Fruit fly (Drosophila melanogaster) whole organism, pupa: Measurements from ENCODE around the gene CG9641.

Source experiments
- CG10348 ChIP-seq: fragments of 200-800 bp; sonication (Bioruptor generic); IDR thresholded peaks from 2 replicates; pipeline ENCODE4 v1.3.6; 2022; ENCODE audit warnings: missing biosample characterization, missing genetic modification characterization
- CG13204 ChIP-seq: fragments of 200-800 bp; sonication (Bioruptor generic); optimal IDR thresholded peaks from 2 replicates; lab custom pipeline; 2018; ENCODE audit warnings: missing biosample characterization, mild to moderate bottlenecking, missing genetic modification characterization, moderate library complexity
- CG17806 ChIP-seq: fragments of 200-800 bp; sonication (Bioruptor generic); optimal IDR thresholded peaks from 2 replicates; lab custom pipeline; 2018; ENCODE audit warnings: missing biosample characterization, mild to moderate bottlenecking, missing genetic modification characterization, moderate library complexity
- CG32121 ChIP-seq: fragments of 200-800 bp; sonication (Bioruptor generic); IDR thresholded peaks from 2 replicates; pipeline ENCODE4 v1.3.6; 2022; ENCODE audit warnings: missing biosample characterization, missing genetic modification characterization
- CG4496 ChIP-seq: fragments of 200-800 bp; sonication (Bioruptor generic); IDR thresholded peaks from 3 replicates; pipeline ENCODE4 v1.3.6; 2022; ENCODE audit warnings: missing biosample characterization, missing genetic modification characterization
- CG8159 ChIP-seq: fragments of 200-800 bp; sonication (Bioruptor generic); optimal IDR thresholded peaks from 3 replicates; lab custom pipeline; 2018; ENCODE audit warnings: missing biosample characterization, mild to moderate bottlenecking, missing genetic modification characterization, moderate library complexity
- CG8301 ChIP-seq: fragments of 200-800 bp; sonication (Bioruptor generic); optimal IDR thresholded peaks from 2 replicates; lab custom pipeline; 2018; ENCODE audit warnings: missing biosample characterization, mild to moderate bottlenecking, missing genetic modification characterization
- CG9948 ChIP-seq: fragments of 200-800 bp; sonication (Bioruptor generic); optimal IDR thresholded peaks from 2 replicates; lab custom pipeline; 2018; ENCODE audit warnings: missing biosample characterization, mild to moderate bottlenecking, missing genetic modification characterization, moderate library complexity
- EcR ChIP-seq: fragments of 200-800 bp; sonication (Bioruptor generic); optimal IDR thresholded peaks from 3 replicates; lab custom pipeline; 2019; ENCODE audit warnings: missing biosample characterization, missing genetic modification characterization, mild to moderate bottlenecking, moderate library complexity, missing genetic modification reagents
- Pif1B ChIP-seq: fragments of 200-800 bp; sonication (Bioruptor generic); optimal IDR thresholded peaks from 3 replicates; lab custom pipeline; 2016; ENCODE audit warnings: missing biosample characterization, missing genetic modification characterization
- fd96Ca ChIP-seq: fragments of 200-800 bp; sonication (Bioruptor generic); IDR thresholded peaks from 3 replicates; pipeline ENCODE4 v1.3.6; 2022; ENCODE audit warnings: missing biosample characterization, missing genetic modification characterization
- gl ChIP-seq: fragments of 200-800 bp; sonication (Bioruptor generic); optimal IDR thresholded peaks from 2 replicates; lab custom pipeline; 2018; ENCODE audit warnings: missing biosample characterization, mild to moderate bottlenecking, missing genetic modification characterization
- rn ChIP-seq: fragments of 200-800 bp; sonication (Bioruptor generic); IDR thresholded peaks from 2 replicates; pipeline ENCODE4 v1.3.6; 2022; ENCODE audit warnings: missing biosample characterization, missing genetic modification characterization

dm6 chr2L:3005483-3005882, 28.8 kb upstream of the CG9641 start:
- no peak for TF ChIP-seq CG8159 (tag; lab: Kevin White, UChicago)
- TF ChIP-seq CG17806 (tag; lab: Kevin White, UChicago): no peak
- no peak for TF ChIP-seq CG32121 (GFP tag; lab: Robert Waterston, UW)
- no peak for TF ChIP-seq CG8301 (tag; lab: Kevin White, UChicago)
- no peak for TF ChIP-seq CG13204
- no peak for TF ChIP-seq fd96Ca (GFP tag; lab: Robert Waterston, UW)
- TF ChIP-seq Pif1B (GFP tag; lab: Kevin White, UChicago): no peak
- no peak for TF ChIP-seq CG10348 (GFP tag; lab: Robert Waterston, UW)
- TF ChIP-seq CG4496 (GFP tag; lab: Robert Waterston, UW): no peak
- TF ChIP-seq CG9948 (tag; lab: Kevin White, UChicago): no peak
- TF ChIP-seq EcR (GFP tag; lab: Kevin White, UChicago): no peak
- no peak for TF ChIP-seq gl (tag; lab: Kevin White, UChicago)
- no peak for TF ChIP-seq rn (GFP tag; lab: Robert Waterston, UW)
